2 fruit fly cellular contexts compared by ENCODE assay signal in the genomic region with DNA sequence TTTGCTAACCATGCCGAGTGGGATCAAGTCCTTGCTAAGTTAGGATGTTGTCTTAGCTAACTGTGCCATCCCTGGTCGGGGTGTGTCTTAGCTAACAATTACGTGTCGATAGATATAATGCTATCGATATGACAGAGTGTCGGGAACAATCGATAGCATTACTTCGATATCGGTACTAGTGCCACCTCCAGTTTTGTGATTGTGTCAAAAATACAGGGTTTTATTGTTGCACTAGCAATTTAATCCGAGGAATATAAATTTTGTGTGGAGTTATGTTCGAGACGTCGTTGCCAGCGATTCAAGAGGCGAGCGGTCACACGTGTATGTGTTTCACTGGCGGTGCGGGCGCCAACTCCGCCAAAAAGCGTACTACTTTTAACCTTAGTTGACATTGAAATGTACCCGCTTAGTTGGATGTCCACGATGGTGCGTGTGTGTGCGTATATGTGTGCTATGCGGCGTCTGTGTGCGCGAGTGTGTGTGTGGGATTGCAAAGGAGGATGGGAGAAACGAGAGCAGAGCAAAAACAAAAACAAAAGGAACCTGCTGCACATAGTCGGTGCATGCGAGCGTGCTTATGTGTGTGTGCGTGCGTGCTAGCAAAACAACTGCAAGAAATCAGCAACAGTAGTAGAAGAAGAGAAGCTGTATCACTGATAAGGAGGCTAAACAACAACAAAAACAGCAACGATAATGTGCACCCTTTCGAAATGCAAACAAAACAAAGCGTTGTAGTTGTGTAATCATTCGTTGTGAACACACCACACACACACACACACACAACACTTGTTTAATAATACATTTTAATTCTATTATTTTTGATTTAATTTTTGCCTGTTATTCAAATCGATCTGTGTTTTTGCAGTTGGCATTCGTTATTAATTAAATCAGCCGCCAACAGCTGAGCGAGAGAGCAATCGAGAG.
TF ChIP-seq lines count a peak whose summit lies in the region.

A gene (plus strand): TSS at position 179 of the 924 bp plus-strand sequence.

TF ChIP-seq in whole organism, embryonic, 481 proteins besides CTCF, POLR2A, EP300 and RAD21 (continued from another document and continues in another):
- no peak; the same call in 1 of the 2 replicates for TF ChIP-seq CG31441 (GFP tag; IDR thresholded peaks at IDR 0.05; lab: Robert Waterston, UW)
- TF ChIP-seq CG13296 (GFP tag; optimal IDR thresholded peaks at IDR 0.05; lab: Kevin White, UChicago) = no peak
- TF ChIP-seq Vsx1 (GFP tag; optimal IDR thresholded peaks at IDR 0.05; lab: Kevin White, UChicago) = no peak
- TF ChIP-seq pros (GFP tag; optimal IDR thresholded peaks at IDR 0.05; lab: Kevin White, UChicago) = no peak
- TF ChIP-seq btn (GFP tag; optimal IDR thresholded peaks at IDR 0.05; lab: Kevin White, UChicago) = no peak
- TF ChIP-seq CG17385 (GFP tag; optimal IDR thresholded peaks at IDR 0.05; lab: Kevin White, UChicago) = peak; percentile 74
- TF ChIP-seq CG9215 (GFP tag; IDR thresholded peaks at IDR 0.05; lab: Robert Waterston, UW) = no peak
- peak; percentile 77 for TF ChIP-seq CG14860 (GFP tag; IDR thresholded peaks at IDR 0.05; lab: Robert Waterston, UW; ENCODE audit: partially characterized antibody)
- TF ChIP-seq cad (GFP tag; optimal IDR thresholded peaks at IDR 0.05; lab: Kevin White, UChicago) = peak; percentile 17
- peak; percentile 54 for TF ChIP-seq CG17829 (tag; optimal IDR thresholded peaks at IDR 0.05; lab: Kevin White, UChicago)
- TF ChIP-seq CG7372 (GFP tag; IDR thresholded peaks at IDR 0.05; lab: Robert Waterston, UW) = no peak
- TF ChIP-seq Dad (GFP tag; optimal IDR thresholded peaks at IDR 0.05; lab: Kevin White, UChicago) = peak; percentile 38
- TF ChIP-seq CG15479 (GFP tag; optimal IDR thresholded peaks at IDR 0.05; lab: Kevin White, UChicago) = peak; percentile 96
- TF ChIP-seq CG32532 (GFP tag; IDR thresholded peaks at IDR 0.05; lab: Robert Waterston, UW) = peak; percentile 41; the same call in 1 of the 2 replicates
- peak; percentile 76 for TF ChIP-seq trem (tag; optimal IDR thresholded peaks at IDR 0.05; lab: Kevin White, UChicago)
- peak; percentile 51 for TF ChIP-seq exex (tag; optimal IDR thresholded peaks at IDR 0.05; lab: Kevin White, UChicago)
- peak; percentile 13 for TF ChIP-seq CG30403 (GFP tag; optimal IDR thresholded peaks at IDR 0.05; lab: Kevin White, UChicago)
- peak; percentile 59 for TF ChIP-seq E2f2 (GFP tag; IDR thresholded peaks at IDR 0.05; lab: Robert Waterston, UW)
- TF ChIP-seq CG4360 (GFP tag; IDR thresholded peaks at IDR 0.05; lab: Robert Waterston, UW) = peak; percentile 61
- no peak for TF ChIP-seq dati (GFP tag; IDR thresholded peaks at IDR 0.05; lab: Robert Waterston, UW)
- TF ChIP-seq CG16863 (GFP tag; optimal IDR thresholded peaks at IDR 0.05; lab: Kevin White, UChicago) = no peak
- no peak for TF ChIP-seq TFAM (GFP tag; optimal IDR thresholded peaks at IDR 0.05; lab: Kevin White, UChicago)
- TF ChIP-seq CG5245 (GFP tag; optimal IDR thresholded peaks at IDR 0.05; lab: Kevin White, UChicago) = no peak
- peak; percentile 19 for TF ChIP-seq her (GFP tag; optimal IDR thresholded peaks at IDR 0.05; lab: Kevin White, UChicago)
- no peak for TF ChIP-seq CG3065 (GFP tag; optimal IDR thresholded peaks at IDR 0.05; lab: Kevin White, UChicago)
- peak; percentile 20 for TF ChIP-seq CG9727 (GFP tag; optimal IDR thresholded peaks at IDR 0.05; lab: Kevin White, UChicago)
- TF ChIP-seq CG9797 (GFP tag; optimal IDR thresholded peaks at IDR 0.05; lab: Kevin White, UChicago) = peak; percentile 44
- no peak for TF ChIP-seq nau (GFP tag; optimal IDR thresholded peaks at IDR 0.05; lab: Kevin White, UChicago)
- no peak for TF ChIP-seq Aef1 (GFP tag; IDR thresholded peaks at IDR 0.05; lab: Robert Waterston, UW)
- peak; percentile 70 for TF ChIP-seq stwl (tag; optimal IDR thresholded peaks at IDR 0.05; lab: Kevin White, UChicago)
- TF ChIP-seq CG6765 (GFP tag; optimal IDR thresholded peaks at IDR 0.05; lab: Kevin White, UChicago) = no peak
- no peak for TF ChIP-seq BtbVII (GFP tag; optimal IDR thresholded peaks at IDR 0.05; lab: Kevin White, UChicago)
- no peak for TF ChIP-seq Hmx (GFP tag; optimal IDR thresholded peaks at IDR 0.05; lab: Kevin White, UChicago)
- TF ChIP-seq oc (tag; optimal IDR thresholded peaks at IDR 0.05; lab: Kevin White, UChicago) = peak; percentile 40
- peak; percentile 73 for TF ChIP-seq CG33213 (GFP tag; optimal IDR thresholded peaks at IDR 0.05; lab: Kevin White, UChicago)
- peak; percentile 21 for TF ChIP-seq gem (tag; optimal IDR thresholded peaks at IDR 0.05; lab: Kevin White, UChicago)
- peak; percentile 21 for TF ChIP-seq Nf-YC (tag; optimal IDR thresholded peaks at IDR 0.05; lab: Kevin White, UChicago)
- TF ChIP-seq HHEX (GFP tag; optimal IDR thresholded peaks at IDR 0.05; lab: Kevin White, UChicago) = no peak
- TF ChIP-seq dimm (GFP tag; IDR thresholded peaks at IDR 0.05; lab: Robert Waterston, UW) = no peak
- TF ChIP-seq Meics (GFP tag; optimal IDR thresholded peaks at IDR 0.05; lab: Kevin White, UChicago) = no peak
- TF ChIP-seq CG4617 (GFP tag; optimal IDR thresholded peaks at IDR 0.05; lab: Kevin White, UChicago; ENCODE audit: borderline replicate concordance) = peak; percentile 52
- no peak for TF ChIP-seq wor (GFP tag; IDR thresholded peaks at IDR 0.05; lab: Robert Waterston, UW)
- no peak for TF ChIP-seq Max (GFP tag; optimal IDR thresholded peaks at IDR 0.05; lab: Kevin White, UChicago)
- no peak for TF ChIP-seq CG9437 (GFP tag; optimal IDR thresholded peaks at IDR 0.05; lab: Kevin White, UChicago)
- TF ChIP-seq wdn (GFP tag; IDR thresholded peaks at IDR 0.05; lab: Robert Waterston, UW) = no peak
- peak; percentile 80 for TF ChIP-seq hb (GFP tag; IDR thresholded peaks at IDR 0.05; lab: Robert Waterston, UW; ENCODE audit: partially characterized antibody)
- TF ChIP-seq PHDP (tag; optimal IDR thresholded peaks at IDR 0.05; lab: Kevin White, UChicago) = peak; percentile 11
- peak; percentile 74 for TF ChIP-seq CG14710 (tag; optimal IDR thresholded peaks at IDR 0.05; lab: Kevin White, UChicago)
- no peak for TF ChIP-seq Camta (GFP tag; optimal IDR thresholded peaks at IDR 0.05; lab: Kevin White, UChicago)
- TF ChIP-seq Atf6 (GFP tag; IDR thresholded peaks at IDR 0.05; lab: Robert Waterston, UW) = no peak
- TF ChIP-seq CG5180 (GFP tag; optimal IDR thresholded peaks at IDR 0.05; lab: Kevin White, UChicago) = no peak
- TF ChIP-seq jumu (GFP tag; optimal IDR thresholded peaks at IDR 0.05; lab: Kevin White, UChicago) = peak; percentile 45
- no peak for TF ChIP-seq crc (GFP tag; optimal IDR thresholded peaks at IDR 0.05; lab: Kevin White, UChicago)
- peak; percentile 98 for TF ChIP-seq Dref (GFP tag; IDR thresholded peaks at IDR 0.05; lab: Robert Waterston, UW)
- TF ChIP-seq cg (GFP tag; optimal IDR thresholded peaks at IDR 0.05; lab: Kevin White, UChicago) = peak; percentile 97
- peak; percentile 59 for TF ChIP-seq CG8478 (optimal IDR thresholded peaks at IDR 0.05; lab: Kevin White, UChicago)
- peak; percentile 29 for TF ChIP-seq CG12942 (GFP tag; optimal IDR thresholded peaks at IDR 0.05; lab: Kevin White, UChicago)
- TF ChIP-seq corto (GFP tag; optimal IDR thresholded peaks at IDR 0.05; lab: Kevin White, UChicago) = no peak
- TF ChIP-seq CG10543 (GFP tag; optimal IDR thresholded peaks at IDR 0.05; lab: Kevin White, UChicago) = peak; percentile 36
- no peak for TF ChIP-seq zf30C (GFP tag; optimal IDR thresholded peaks at IDR 0.05; lab: Kevin White, UChicago)
- no peak for TF ChIP-seq CG6254 (GFP tag; optimal IDR thresholded peaks at IDR 0.05; lab: Kevin White, UChicago)

TF ChIP-seq in whole organism, prepupa, 60 proteins besides CTCF, POLR2A, EP300 and RAD21 (continued from another document):
- TF ChIP-seq Eip75B (GFP tag; optimal IDR thresholded peaks at IDR 0.05; lab: Kevin White, UChicago) = peak; percentile 26
- TF ChIP-seq Eip93F (GFP tag; optimal IDR thresholded peaks at IDR 0.05; lab: Kevin White, UChicago) = peak; percentile 27
- TF ChIP-seq Sox14 (GFP tag; optimal IDR thresholded peaks at IDR 0.05; lab: Kevin White, UChicago) = peak; percentile 35
- peak; percentile 70 for TF ChIP-seq CG6276 (GFP tag; optimal IDR thresholded peaks at IDR 0.05; lab: Kevin White, UChicago)
- peak; percentile 24 for TF ChIP-seq CG3919 (GFP tag; optimal IDR thresholded peaks at IDR 0.05; lab: Kevin White, UChicago)
- TF ChIP-seq CG11294 (GFP tag; IDR thresholded peaks at IDR 0.05; lab: Robert Waterston, UW) = no peak; the same call in 1 of the 2 replicates
- peak; percentile 63 for TF ChIP-seq CG15336 (GFP tag; IDR thresholded peaks at IDR 0.05; lab: Robert Waterston, UW)
- no peak for TF ChIP-seq CG8632 (GFP tag; optimal IDR thresholded peaks at IDR 0.05; lab: Kevin White, UChicago)
- no peak for TF ChIP-seq Blimp-1 (GFP tag; optimal IDR thresholded peaks at IDR 0.05; lab: Kevin White, UChicago)
- TF ChIP-seq Eip78C (GFP tag; lab: Kevin White, UChicago) = peak; percentile 67
- TF ChIP-seq CG3032 (tag; optimal IDR thresholded peaks at IDR 0.05; lab: Kevin White, UChicago) = peak; percentile 7
- peak; percentile 74; the same call in 2 of the 3 replicates for TF ChIP-seq eg (GFP tag; IDR thresholded peaks at IDR 0.05; lab: Robert Waterston, UW)
- TF ChIP-seq fkh (GFP tag; optimal IDR thresholded peaks at IDR 0.05; lab: Kevin White, UChicago) = peak; percentile 27
- no peak for TF ChIP-seq pdm3 (GFP tag; optimal IDR thresholded peaks at IDR 0.05; lab: Kevin White, UChicago)
TF ChIP-seq in whole organism, prepupa: peak in this region for 37.
